Fruit fly (Drosophila melanogaster) whole organism, pupa: ENCODE results near the gene CG34348.
A peak's percentile ranks its signal among the peaks of the same experiment; 100 is the strongest.

Experiments used
- CG10348 ChIP-seq: fragments of 200-800 bp; sonication (Bioruptor generic); IDR thresholded peaks from 2 replicates; pipeline ENCODE4 v1.3.6; 2022; ENCODE audit warnings: missing biosample characterization, missing genetic modification characterization
- CG12605 ChIP-seq: fragments of 200-800 bp; sonication (Bioruptor generic); IDR thresholded peaks from 2 replicates; pipeline ENCODE4 v1.3.6; 2022; ENCODE audit warnings: missing biosample characterization, missing genetic modification characterization
- CG13204 ChIP-seq: fragments of 200-800 bp; sonication (Bioruptor generic); optimal IDR thresholded peaks from 2 replicates; lab custom pipeline; 2018; ENCODE audit warnings: missing biosample characterization, mild to moderate bottlenecking, missing genetic modification characterization, moderate library complexity
- CG14655 ChIP-seq: fragments of 200-800 bp; sonication (Bioruptor generic); optimal IDR thresholded peaks from 3 replicates; lab custom pipeline; 2017; ENCODE audit warnings: mild to moderate bottlenecking, missing biosample characterization, missing genetic modification reagents, missing genetic modification characterization
- CG15710 ChIP-seq: fragments of 200-800 bp; sonication (Bioruptor generic); optimal IDR thresholded peaks from 2 replicates; lab custom pipeline; 2018; ENCODE audit warnings: missing biosample characterization, mild to moderate bottlenecking, missing genetic modification characterization, moderate library complexity
- CG17806 ChIP-seq: fragments of 200-800 bp; sonication (Bioruptor generic); optimal IDR thresholded peaks from 2 replicates; lab custom pipeline; 2018; ENCODE audit warnings: missing biosample characterization, mild to moderate bottlenecking, missing genetic modification characterization, moderate library complexity
- CG32121 ChIP-seq: fragments of 200-800 bp; sonication (Bioruptor generic); IDR thresholded peaks from 2 replicates; pipeline ENCODE4 v1.3.6; 2022; ENCODE audit warnings: missing biosample characterization, missing genetic modification characterization
- CG34367 ChIP-seq: fragments of 200-800 bp; sonication (Bioruptor generic); optimal IDR thresholded peaks from 2 replicates; lab custom pipeline; 2018; ENCODE audit warnings: missing biosample characterization, mild to moderate bottlenecking, missing genetic modification characterization
- CG4496 ChIP-seq: fragments of 200-800 bp; sonication (Bioruptor generic); IDR thresholded peaks from 3 replicates; pipeline ENCODE4 v1.3.6; 2022; ENCODE audit warnings: missing biosample characterization, missing genetic modification characterization
- CG8159 ChIP-seq: fragments of 200-800 bp; sonication (Bioruptor generic); optimal IDR thresholded peaks from 3 replicates; lab custom pipeline; 2018; ENCODE audit warnings: missing biosample characterization, mild to moderate bottlenecking, missing genetic modification characterization, moderate library complexity
- CG8301 ChIP-seq: fragments of 200-800 bp; sonication (Bioruptor generic); optimal IDR thresholded peaks from 2 replicates; lab custom pipeline; 2018; ENCODE audit warnings: missing biosample characterization, mild to moderate bottlenecking, missing genetic modification characterization
- CG9948 ChIP-seq: fragments of 200-800 bp; sonication (Bioruptor generic); optimal IDR thresholded peaks from 2 replicates; lab custom pipeline; 2018; ENCODE audit warnings: missing biosample characterization, mild to moderate bottlenecking, missing genetic modification characterization, moderate library complexity
- D1 ChIP-seq: fragments of 200-800 bp; sonication (Bioruptor generic); optimal IDR thresholded peaks from 2 replicates; lab custom pipeline; 2018; ENCODE audit warnings: missing biosample characterization, mild to moderate bottlenecking, missing genetic modification characterization, moderate library complexity
- EcR ChIP-seq: fragments of 200-800 bp; sonication (Bioruptor generic); optimal IDR thresholded peaks from 3 replicates; lab custom pipeline; 2019; ENCODE audit warnings: missing biosample characterization, missing genetic modification characterization, mild to moderate bottlenecking, moderate library complexity, missing genetic modification reagents
- Ets98B ChIP-seq: fragments of 200-800 bp; sonication (Bioruptor generic); IDR thresholded peaks from 2 replicates; pipeline ENCODE4 v1.3.6; 2022; ENCODE audit warnings: missing biosample characterization, missing genetic modification characterization
- Pif1A ChIP-seq: fragments of 200-800 bp; sonication (Bioruptor generic); optimal IDR thresholded peaks from 3 replicates; lab custom pipeline; 2016; ENCODE audit warnings: missing biosample characterization, missing genetic modification characterization
- Pif1B ChIP-seq: fragments of 200-800 bp; sonication (Bioruptor generic); optimal IDR thresholded peaks from 3 replicates; lab custom pipeline; 2016; ENCODE audit warnings: missing biosample characterization, missing genetic modification characterization
- Snoo ChIP-seq: fragments of 200-800 bp; sonication (Bioruptor generic); optimal IDR thresholded peaks from 3 replicates; lab custom pipeline; 2017; ENCODE audit warnings: missing biosample characterization, mild to moderate bottlenecking, missing genetic modification characterization, inconsistent platforms
- fd96Ca ChIP-seq: fragments of 200-800 bp; sonication (Bioruptor generic); IDR thresholded peaks from 3 replicates; pipeline ENCODE4 v1.3.6; 2022; ENCODE audit warnings: missing biosample characterization, missing genetic modification characterization
- gl ChIP-seq: fragments of 200-800 bp; sonication (Bioruptor generic); optimal IDR thresholded peaks from 2 replicates; lab custom pipeline; 2018; ENCODE audit warnings: missing biosample characterization, mild to moderate bottlenecking, missing genetic modification characterization
- rn ChIP-seq: fragments of 200-800 bp; sonication (Bioruptor generic); IDR thresholded peaks from 2 replicates; pipeline ENCODE4 v1.3.6; 2022; ENCODE audit warnings: missing biosample characterization, missing genetic modification characterization

CG34348 gene

DNA sequence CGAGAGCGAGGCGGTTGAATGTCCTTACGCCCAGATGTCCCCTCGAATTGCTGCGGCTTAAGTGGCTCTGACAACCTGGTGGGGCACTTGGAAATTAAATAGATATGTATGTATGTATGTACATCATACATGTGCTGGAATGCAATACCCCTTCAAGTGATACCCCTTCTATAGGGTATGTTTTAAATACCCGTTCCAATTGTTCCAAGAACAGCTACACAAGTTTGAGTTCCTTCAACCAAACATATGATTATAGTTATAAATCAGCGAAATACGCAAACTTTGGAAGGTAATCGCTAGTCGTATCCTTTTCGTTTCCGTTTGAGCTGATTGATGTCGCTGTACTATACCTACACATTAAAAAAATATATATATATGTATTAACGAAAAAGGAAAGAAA, 43.9 kb downstream of the CG34348 start:
- TF ChIP-seq CG13204 (no peak), CG8159 (tag; lab: Kevin White, UChicago) (peak; percentile 33), CG34367 (tag; lab: Kevin White, UChicago) (no peak)

DNA sequence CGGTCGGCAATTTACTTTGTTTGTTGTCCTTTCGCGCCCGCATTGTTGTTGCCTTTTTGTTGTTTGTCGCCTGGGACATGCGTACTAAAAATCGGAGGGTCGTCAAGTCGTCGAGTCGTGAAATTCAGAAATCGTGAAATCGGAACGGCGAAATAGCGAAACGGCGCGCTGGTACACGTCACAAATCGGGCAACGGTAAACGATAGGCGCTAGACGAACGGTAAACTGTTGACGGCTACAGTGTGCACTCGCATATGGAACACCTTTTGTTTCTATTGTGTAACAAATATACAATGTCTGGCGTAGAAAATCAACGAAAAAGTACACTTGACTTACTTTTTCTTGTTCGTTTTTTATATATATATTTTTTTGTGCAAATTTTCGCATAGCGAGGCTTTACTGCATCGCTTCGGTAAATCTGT, 44.4 kb downstream of the CG34348 start:
- TF ChIP-seq CG10348 (GFP tag; lab: Robert Waterston, UW) = no peak
- TF ChIP-seq CG34367 (tag; lab: Kevin White, UChicago) = peak; percentile 11
- TF ChIP-seq CG4496 (GFP tag; lab: Robert Waterston, UW) = peak; percentile 69; the same call in 1 of the 3 replicates
- TF ChIP-seq CG8159 (tag; lab: Kevin White, UChicago) = peak; percentile 45
- peak; percentile 23 for TF ChIP-seq CG14655 (GFP tag; lab: Kevin White, UChicago)
- peak; percentile 28 for TF ChIP-seq CG9948 (tag; lab: Kevin White, UChicago)
- peak; percentile 38 for TF ChIP-seq CG17806 (tag; lab: Kevin White, UChicago)
- TF ChIP-seq CG32121 (GFP tag; lab: Robert Waterston, UW) = peak; percentile 58; the same call in 1 of the 2 replicates
- peak; percentile 19 for TF ChIP-seq Pif1A
- TF ChIP-seq fd96Ca (GFP tag; lab: Robert Waterston, UW) = peak; percentile 68; the same call in 2 of the 3 replicates
- peak; percentile 40 for TF ChIP-seq Ets98B (GFP tag; lab: Robert Waterston, UW)
- TF ChIP-seq CG15710 (tag; lab: Kevin White, UChicago) = peak; percentile 47
- TF ChIP-seq EcR (GFP tag; lab: Kevin White, UChicago) = no peak
- no peak for TF ChIP-seq Snoo (tag; lab: Kevin White, UChicago)
- TF ChIP-seq, all 21 proteins: peak for 11

DNA sequence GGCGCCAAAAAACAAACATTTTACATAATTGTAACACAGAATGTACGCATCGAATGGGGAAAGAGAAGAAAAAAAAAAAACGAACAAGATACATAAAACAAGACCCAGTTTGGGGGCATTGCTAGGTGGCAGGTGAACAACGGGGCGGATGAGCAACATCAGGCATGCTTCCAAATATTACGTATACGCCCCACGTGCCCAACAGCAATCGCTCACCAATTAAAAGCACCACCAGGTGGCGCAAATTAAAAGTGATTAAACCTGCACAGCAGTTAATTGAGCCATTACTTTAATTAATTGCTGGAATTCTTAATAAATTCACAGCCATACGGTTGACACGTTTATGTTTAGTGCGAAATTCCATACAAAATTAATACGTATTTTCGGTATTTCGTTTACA, 45.8 kb downstream of the CG34348 start:
- TF ChIP-seq CG10348 (GFP tag; lab: Robert Waterston, UW) (no peak), Snoo (tag; lab: Kevin White, UChicago) (no peak), Pif1A (no peak)

DNA sequence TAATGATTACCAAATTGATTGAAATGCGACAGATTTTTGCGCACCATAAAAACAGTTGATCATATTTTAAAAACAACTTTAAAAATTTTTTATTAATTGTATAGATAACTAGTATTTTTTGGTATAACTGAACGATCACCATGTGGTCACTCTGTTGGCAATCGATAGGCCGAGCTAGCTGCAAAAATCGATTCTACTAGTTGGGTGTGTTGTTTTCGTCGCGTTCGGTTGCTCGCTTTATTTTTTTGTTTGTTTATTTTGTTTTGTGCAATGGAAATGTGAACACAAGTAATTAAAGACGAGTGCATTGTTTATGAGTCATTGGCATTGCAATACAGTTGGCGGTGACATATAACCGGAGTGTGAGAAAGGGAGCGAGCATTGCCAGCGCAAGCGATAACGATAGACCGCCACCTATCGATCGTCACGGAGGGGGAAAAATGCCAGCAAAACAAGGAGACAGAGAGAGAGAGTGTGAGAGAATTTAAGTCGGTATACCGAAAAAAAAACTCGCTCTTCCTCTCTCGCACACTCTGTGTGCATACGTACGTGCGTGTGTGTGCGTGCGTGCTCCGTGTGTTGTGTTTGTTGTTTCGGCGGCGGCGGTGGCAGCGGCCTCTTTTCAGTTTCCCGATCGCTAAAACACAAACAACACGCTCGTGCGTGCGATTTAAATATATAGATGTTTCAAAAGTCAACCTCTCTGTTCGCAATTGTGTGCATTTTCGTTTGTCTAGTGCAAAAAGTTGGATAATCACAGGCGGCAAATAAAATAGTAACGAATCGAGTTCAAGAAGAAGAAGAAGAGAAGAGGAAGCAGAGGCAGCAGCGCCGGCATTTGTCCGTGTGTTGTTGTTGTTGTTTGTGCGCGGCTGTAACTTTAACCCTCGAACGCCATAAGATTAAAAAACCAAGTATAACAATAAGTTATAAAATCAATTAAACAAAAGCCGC, 50.1 kb downstream of the CG34348 start:
- no peak for TF ChIP-seq Pif1A
- peak; percentile 68 for TF ChIP-seq CG12605 (GFP tag; lab: Robert Waterston, UW)
- TF ChIP-seq CG17806 (tag; lab: Kevin White, UChicago) = no peak
- TF ChIP-seq CG4496 (GFP tag; lab: Robert Waterston, UW) = peak; percentile 57; the same call in 2 of the 3 replicates
- TF ChIP-seq CG9948 (tag; lab: Kevin White, UChicago) = no peak
- TF ChIP-seq CG10348 (GFP tag; lab: Robert Waterston, UW) = no peak
- TF ChIP-seq CG34367 (tag; lab: Kevin White, UChicago) = peak; percentile 1
- TF ChIP-seq CG13204 = peak; percentile 71
- TF ChIP-seq CG8301 (tag; lab: Kevin White, UChicago) = no peak
- peak; percentile 34 for TF ChIP-seq EcR (GFP tag; lab: Kevin White, UChicago)
- TF ChIP-seq CG32121 (GFP tag; lab: Robert Waterston, UW) = no peak
- peak; percentile 3 for TF ChIP-seq Pif1B (GFP tag; lab: Kevin White, UChicago)
- no peak for TF ChIP-seq Snoo (tag; lab: Kevin White, UChicago)
- no peak for TF ChIP-seq rn (GFP tag; lab: Robert Waterston, UW)
- peak; percentile 11 for TF ChIP-seq D1
- TF ChIP-seq CG8159 (tag; lab: Kevin White, UChicago) = no peak
- TF ChIP-seq Ets98B (GFP tag; lab: Robert Waterston, UW) = no peak; the same call in 1 of the 2 replicates
- TF ChIP-seq gl (tag; lab: Kevin White, UChicago) = no peak
- no peak for TF ChIP-seq CG14655 (GFP tag; lab: Kevin White, UChicago)
- TF ChIP-seq fd96Ca (GFP tag; lab: Robert Waterston, UW) = no peak; the same call in 2 of the 3 replicates
- TF ChIP-seq CG15710 (tag; lab: Kevin White, UChicago) = no peak

DNA sequence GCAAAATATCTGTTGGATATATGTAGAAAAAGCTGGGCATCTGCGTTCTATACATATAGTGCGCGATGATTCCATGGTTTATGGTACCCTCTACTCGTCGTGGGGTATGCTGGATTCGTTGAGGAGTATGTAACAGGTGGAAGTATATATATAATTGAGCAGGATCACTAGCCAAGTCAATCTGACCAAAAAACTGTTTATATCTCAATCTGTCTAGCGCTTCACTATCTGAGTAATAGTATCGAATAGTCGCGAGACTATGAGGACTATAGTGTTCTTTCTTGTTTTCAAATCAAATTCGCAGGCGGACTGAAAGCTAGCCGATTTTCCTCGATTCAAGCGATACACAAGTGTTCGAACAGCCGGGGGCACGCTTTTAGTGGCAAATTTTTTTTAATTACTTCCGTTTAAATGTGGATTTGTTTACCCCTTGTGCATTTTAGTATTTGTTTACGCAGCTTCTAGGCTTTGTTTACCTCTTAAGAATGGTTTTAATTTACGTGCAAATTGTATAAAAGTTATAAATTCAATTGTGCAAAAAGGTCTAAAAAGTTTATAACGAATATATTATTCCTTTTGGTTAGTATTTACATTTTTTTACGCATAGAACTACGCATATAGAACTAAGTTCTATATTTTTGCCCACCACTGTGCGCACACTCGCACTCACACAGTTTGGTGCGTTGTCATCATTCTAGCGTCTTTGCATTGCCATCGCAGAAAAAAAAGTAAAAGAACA, 51.1 kb downstream of the CG34348 start:
- peak; percentile 46 for TF ChIP-seq CG17806 (tag; lab: Kevin White, UChicago)
- no peak for TF ChIP-seq CG13204
- TF ChIP-seq CG15710 (tag; lab: Kevin White, UChicago) = peak; percentile 43
- TF ChIP-seq CG32121 (GFP tag; lab: Robert Waterston, UW) = peak; percentile 88
- peak; percentile 93 for TF ChIP-seq Ets98B (GFP tag; lab: Robert Waterston, UW)
- peak; percentile 95 for TF ChIP-seq fd96Ca (GFP tag; lab: Robert Waterston, UW)
- peak; percentile 60 for TF ChIP-seq CG9948 (tag; lab: Kevin White, UChicago)
- TF ChIP-seq Pif1A = peak; percentile 58
- peak; percentile 38 for TF ChIP-seq CG34367 (tag; lab: Kevin White, UChicago)
- TF ChIP-seq gl (tag; lab: Kevin White, UChicago) = no peak
- no peak for TF ChIP-seq D1
- peak; percentile 94 for TF ChIP-seq CG4496 (GFP tag; lab: Robert Waterston, UW)
- peak; percentile 77 for TF ChIP-seq CG12605 (GFP tag; lab: Robert Waterston, UW)
- peak; percentile 50 for TF ChIP-seq CG8159 (tag; lab: Kevin White, UChicago)
- peak; percentile 81 for TF ChIP-seq CG8301 (tag; lab: Kevin White, UChicago)
- TF ChIP-seq Snoo (tag; lab: Kevin White, UChicago) = peak; percentile 19
- TF ChIP-seq EcR (GFP tag; lab: Kevin White, UChicago) = no peak
- peak; percentile 89 for TF ChIP-seq CG14655 (GFP tag; lab: Kevin White, UChicago)
- TF ChIP-seq CG10348 (GFP tag; lab: Robert Waterston, UW) = peak; percentile 74
- TF ChIP-seq rn (GFP tag; lab: Robert Waterston, UW) = peak; percentile 78
- peak; percentile 69 for TF ChIP-seq Pif1B (GFP tag; lab: Kevin White, UChicago)
